Worm (Caenorhabditis elegans): Measurements from ENCODE around the gene K11H12.4.

ce11 chrIV:657932-658331, 17.8 kb downstream of the K11H12.4 start:
- no peak for TF ChIP-seq tbx-2 (tag; optimal IDR thresholded peaks at IDR 0.05)
- no peak for TF ChIP-seq pag-3 (tag; optimal IDR thresholded peaks at IDR 0.05; ENCODE audit: borderline replicate concordance)
- no peak for TF ChIP-seq zip-5 (tag; optimal IDR thresholded peaks at IDR 0.05)
- no peak for TF ChIP-seq odd-2 (tag; optimal IDR thresholded peaks at IDR 0.05)
